Fruit fly (Drosophila melanogaster) S2 (cell line): Measurements from ENCODE around the gene PolA1.

Experiments used
- CG8478 ChIP-seq: fragments of >200 bp; optimal IDR thresholded peaks from 2 replicates; lab custom pipeline; 2018
- CTCF ChIP-seq, 2 experiments: fragments of >200 bp; optimal IDR thresholded peaks; 2 replicates each; lab custom pipeline; 2018

PolA1 gene

dm6 chr3R:21633781-21634102 lies 37.8 kb downstream of the PolA1 start:
- TF ChIP-seq CG8478 (lab: Kevin White, UChicago) (no peak), CTCF (optimal IDR thresholded peaks at IDR 0.05; lab: Kevin White, UChicago) (no peak)

- TF ChIP-seq CTCF (optimal IDR thresholded peaks at IDR 0.05; lab: Kevin White, UChicago) (no peak), CG8478 (lab: Kevin White, UChicago) (no peak)
Measured at dm6 chr3R:21632930-21633780, 38.4 kb downstream of the PolA1 start.

dm6 chr3R:21632582-21632929 lies 39.0 kb downstream of the PolA1 start:
- TF ChIP-seq CTCF (optimal IDR thresholded peaks at IDR 0.05; lab: Kevin White, UChicago) (no peak), CG8478 (lab: Kevin White, UChicago) (no peak)

- TF ChIP-seq CTCF (optimal IDR thresholded peaks at IDR 0.05; lab: Kevin White, UChicago) (no peak), CG8478 (lab: Kevin White, UChicago) (no peak)
Measured at dm6 chr3R:21631757-21632473, 39.6 kb downstream of the PolA1 start.

- TF ChIP-seq CG8478 (lab: Kevin White, UChicago): no peak
- TF ChIP-seq CTCF (optimal IDR thresholded peaks at IDR 0.05; lab: Kevin White, UChicago): no peak
Measured at dm6 chr3R:21630979-21631499, 40.5 kb downstream of the PolA1 start.

- TF ChIP-seq CTCF (optimal IDR thresholded peaks at IDR 0.05; lab: Kevin White, UChicago) (no peak), CG8478 (lab: Kevin White, UChicago) (no peak)
Measured at dm6 chr3R:21630226-21630857, 41.2 kb downstream of the PolA1 start.

dm6 chr3R:21629373-21630145 lies 42.0 kb downstream of the PolA1 start:
- TF ChIP-seq CTCF (optimal IDR thresholded peaks at IDR 0.05; lab: Kevin White, UChicago) (no peak), CG8478 (lab: Kevin White, UChicago) (no peak)

- no peak for TF ChIP-seq CG8478 (lab: Kevin White, UChicago)
- no peak for TF ChIP-seq CTCF (optimal IDR thresholded peaks at IDR 0.05; lab: Kevin White, UChicago)
Measured at dm6 chr3R:21628213-21628800, 43.2 kb downstream of the PolA1 start.

dm6 chr3R:21627752-21628151 lies 43.8 kb downstream of the PolA1 start:
- TF ChIP-seq CTCF (optimal IDR thresholded peaks at IDR 0.05; lab: Kevin White, UChicago) (no peak), CG8478 (lab: Kevin White, UChicago) (no peak)

- TF ChIP-seq CTCF (optimal IDR thresholded peaks at IDR 0.05; lab: Kevin White, UChicago): peak in 1 of 2 experiments; percentile 22
- TF ChIP-seq CG8478 (lab: Kevin White, UChicago): no peak
Measured at dm6 chr3R:21626103-21626897, 45.2 kb downstream of the PolA1 start.

- no peak for TF ChIP-seq CG8478 (lab: Kevin White, UChicago)
- TF ChIP-seq CTCF (optimal IDR thresholded peaks at IDR 0.05; lab: Kevin White, UChicago): no peak
Measured at dm6 chr3R:21624352-21624954, 47.1 kb downstream of the PolA1 start.

- TF ChIP-seq CTCF (optimal IDR thresholded peaks at IDR 0.05; lab: Kevin White, UChicago): no peak
- TF ChIP-seq CG8478 (lab: Kevin White, UChicago): no peak
Measured at dm6 chr3R:21621448-21621847, 50.1 kb downstream of the PolA1 start.

dm6 chr3R:21619745-21620144 lies 51.8 kb downstream of the PolA1 start:
- no peak for TF ChIP-seq CG8478 (lab: Kevin White, UChicago)
- TF ChIP-seq CTCF (optimal IDR thresholded peaks at IDR 0.05; lab: Kevin White, UChicago): peak; percentile 50 to 69
